Fruit fly (Drosophila melanogaster): ENCODE results near the gene CG7632.

- no peak for TF ChIP-seq Hr78 (GFP tag; optimal IDR thresholded peaks at IDR 0.05)
- no peak for TF ChIP-seq dsf (GFP tag; optimal IDR thresholded peaks at IDR 0.05; ENCODE audit: borderline replicate concordance)
Measured at dm6 chr3L:21291055-21291454, 13.4 kb upstream of the CG7632 start.
